Worm (Caenorhabditis elegans) whole organism, midembryonic: ENCODE data around the gene F45G2.8.

ENCODE experiments used
- T22C8.4 ChIP-seq: fragments of 200-800 bp; sonication (Bioruptor generic); IDR thresholded peaks from 2 replicates; pipeline ENCODE4 v1.3.6; 2022; ENCODE audit warnings: missing genetic modification characterization, missing compliant biosample characterization
- cog-1 ChIP-seq: sonication (generic microtip); optimal IDR thresholded peaks from 2 replicates; lab custom pipeline; 2016; ENCODE audit warnings: missing genetic modification characterization, missing compliant biosample characterization
- flt-1 ChIP-seq: fragments of 200-800 bp; sonication (Bioruptor generic); IDR thresholded peaks from 2 replicates; pipeline ENCODE4 v1.3.6; 2022; ENCODE audit warnings: missing genetic modification characterization, missing compliant biosample characterization
- klf-2 ChIP-seq: fragments of 200-800 bp; sonication (Bioruptor generic); conservative IDR thresholded peaks from 2 replicates; pipeline ENCODE4 v1.3.6; 2022; ENCODE audit warnings: missing genetic modification reagents, missing genetic modification characterization, missing compliant biosample characterization
- med-1 ChIP-seq: sonication (generic microtip); optimal IDR thresholded peaks from 2 replicates; lab custom pipeline; 2017; ENCODE audit warnings: missing genetic modification characterization, mild to moderate bottlenecking, missing compliant biosample characterization, antibody characterized with exemption, missing genetic modification reagents; ENCODE audit not compliant: insufficient read depth
- ref-1 ChIP-seq: fragments of 200-800 bp; sonication (Bioruptor generic); conservative IDR thresholded peaks from 2 replicates; pipeline ENCODE4 v1.3.6; 2022; ENCODE audit warnings: missing genetic modification reagents, missing genetic modification characterization, missing compliant biosample characterization
- tab-1 ChIP-seq: fragments of 200-800 bp; sonication (Bioruptor generic); IDR thresholded peaks from 2 replicates; pipeline ENCODE4 v1.3.6; 2022; ENCODE audit warnings: missing genetic modification characterization, missing compliant biosample characterization
- ztf-23 ChIP-seq: fragments of 200-800 bp; sonication (Bioruptor generic); IDR thresholded peaks from 2 replicates; pipeline ENCODE4 v1.3.6; 2022; ENCODE audit warnings: missing genetic modification reagents, missing genetic modification characterization, missing compliant biosample characterization
- ztf-29 ChIP-seq: fragments of 200-800 bp; sonication (Bioruptor generic); IDR thresholded peaks from 2 replicates; pipeline ENCODE4 v1.3.6; 2022; ENCODE audit warnings: missing genetic modification reagents, missing genetic modification characterization, missing compliant biosample characterization

The F45G2.8 gene

DNA sequence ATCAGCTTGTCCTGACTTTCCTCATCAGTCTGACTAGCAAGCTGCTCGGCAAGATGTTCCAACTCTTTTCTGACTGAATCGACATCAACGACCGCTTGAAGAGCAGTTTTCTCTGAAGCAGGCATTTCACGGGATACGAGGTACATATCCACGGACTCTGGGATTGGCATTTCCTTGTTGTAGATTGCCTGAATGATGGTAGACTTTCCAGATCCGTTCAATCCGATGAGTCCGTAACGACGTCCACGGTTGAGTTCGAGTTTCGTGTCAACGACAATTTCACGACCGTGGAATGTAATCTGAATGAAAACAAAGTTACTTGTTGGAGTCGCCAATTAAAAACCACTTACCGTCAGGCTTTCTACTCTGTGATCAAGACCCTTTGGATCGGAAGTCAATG is 26.1 kb upstream of the F45G2.8 start:
- TF ChIP-seq ztf-29 (no peak), cog-1 (no peak), tab-1 (GFP tag; lab: Robert Waterston, UW) (no peak), ztf-23 (GFP tag; lab: Robert Waterston, UW) (no peak)

DNA sequence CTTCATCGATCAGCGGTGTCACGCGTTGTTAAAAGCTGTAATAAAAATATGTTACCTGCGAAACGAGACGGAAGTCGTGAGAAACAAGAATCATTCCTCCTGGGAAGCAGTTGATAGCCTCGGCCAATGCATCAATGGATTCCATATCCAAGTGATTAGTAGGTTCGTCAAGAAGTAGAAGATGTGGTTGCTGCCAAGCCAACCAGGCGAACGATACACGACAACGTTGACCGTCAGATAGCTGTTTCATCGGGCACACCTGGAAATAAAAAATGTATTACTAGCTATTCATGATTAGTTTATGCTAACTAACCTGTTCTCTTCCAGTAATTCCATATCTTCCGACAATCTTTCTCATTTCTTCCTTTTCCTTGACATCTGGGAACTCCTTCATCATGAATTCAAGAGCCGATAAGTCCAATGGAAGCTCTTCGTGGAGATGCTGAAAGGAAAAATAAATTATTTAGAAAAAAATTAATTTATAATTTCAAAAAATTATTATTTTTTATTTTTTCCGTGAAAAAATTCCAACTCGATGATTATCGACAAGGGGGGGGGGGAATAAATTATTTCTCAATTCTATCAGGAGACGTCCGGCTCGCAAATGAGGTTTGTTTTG is 23.6 kb upstream of the F45G2.8 start, which contains the start of gene tag-164:
Gene tag-164 (plus strand): TSS at position 569 of the 619 bp plus-strand sequence.
- TF ChIP-seq med-1 (GFP tag; lab: Kevin White, UChicago): no peak
- TF ChIP-seq flt-1 (GFP tag; lab: Robert Waterston, UW): no peak
- TF ChIP-seq ztf-23 (GFP tag; lab: Robert Waterston, UW): no peak

DNA sequence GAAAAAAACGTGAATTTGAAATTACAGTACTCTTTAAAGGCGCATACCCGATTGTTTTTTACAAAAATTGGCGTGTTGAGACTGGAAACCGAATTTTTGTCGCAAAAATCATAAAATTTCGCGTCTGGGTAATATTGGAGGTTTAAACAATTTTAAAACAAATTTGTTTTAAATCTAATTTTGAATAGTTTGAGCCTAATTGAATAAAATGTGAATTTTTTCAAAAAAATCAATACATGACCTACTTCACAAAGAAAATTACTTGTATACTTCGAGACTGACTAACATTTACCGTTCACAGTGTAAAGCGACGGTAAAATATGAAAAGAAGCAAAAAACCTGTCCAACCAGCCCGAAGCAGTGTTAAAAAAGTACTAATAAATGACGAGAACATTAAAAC is 21.8 kb upstream of the F45G2.8 start:
- TF ChIP-seq klf-2 (GFP tag; lab: Robert Waterston, UW) (no peak), ztf-29 (no peak), T22C8.4 (no peak), cog-1 (no peak), ref-1 (GFP tag; lab: Robert Waterston, UW) (no peak)

DNA sequence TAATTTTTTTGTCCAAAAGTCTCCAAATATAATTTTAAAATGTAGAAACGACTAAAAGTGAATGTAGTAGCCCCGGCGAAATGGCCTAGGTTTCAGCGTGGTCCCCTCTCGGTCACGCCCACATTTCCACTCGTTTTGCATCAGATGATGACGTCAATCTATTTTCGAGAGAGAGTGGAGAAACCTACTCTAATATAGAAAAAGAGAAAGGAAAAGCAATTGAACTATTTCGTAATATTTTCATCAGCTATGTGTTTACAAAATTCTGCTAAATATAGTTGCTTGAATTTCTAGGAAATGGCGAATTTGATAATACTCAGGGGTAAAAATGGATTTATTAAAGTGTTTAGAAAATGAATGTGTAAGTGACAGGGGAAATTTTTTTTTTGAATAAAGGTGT is 20.3 kb upstream of the F45G2.8 start:
- TF ChIP-seq ztf-29 (no peak), T22C8.4 (no peak), klf-2 (GFP tag; lab: Robert Waterston, UW) (no peak), ztf-23 (GFP tag; lab: Robert Waterston, UW) (no peak), flt-1 (GFP tag; lab: Robert Waterston, UW) (no peak), med-1 (GFP tag; lab: Kevin White, UChicago) (no peak), cog-1 (no peak), tab-1 (GFP tag; lab: Robert Waterston, UW) (no peak), ref-1 (GFP tag; lab: Robert Waterston, UW) (no peak)

DNA sequence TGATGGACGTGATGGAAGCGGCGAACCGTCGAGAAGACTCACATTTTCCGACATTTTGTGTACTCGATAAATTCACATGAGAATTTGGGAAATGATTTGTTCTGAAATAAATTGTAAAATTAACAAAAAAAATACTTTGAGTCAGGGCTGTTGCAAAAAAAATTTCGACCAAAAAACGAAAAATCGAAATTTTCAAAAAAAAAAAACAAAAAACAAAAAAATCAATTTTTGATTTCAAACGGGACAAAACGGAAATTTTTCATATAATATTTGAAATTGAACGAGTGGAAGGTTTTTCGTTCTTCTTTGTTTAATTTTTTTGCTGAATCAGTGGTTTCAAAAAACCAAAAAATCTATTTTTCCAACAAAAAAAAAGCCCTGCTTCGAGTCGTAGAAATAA is 19.7 kb upstream of the F45G2.8 start, which contains the start of gene cua-1:
Gene cua-1 (minus strand): TSS at position 101 of the 400 bp plus-strand sequence.
- TF ChIP-seq T22C8.4: no peak
- no peak for TF ChIP-seq klf-2 (GFP tag; lab: Robert Waterston, UW)
- no peak for TF ChIP-seq cog-1
- no peak for TF ChIP-seq med-1 (GFP tag; lab: Kevin White, UChicago)
- TF ChIP-seq flt-1 (GFP tag; lab: Robert Waterston, UW): no peak
- TF ChIP-seq ztf-29: no peak
- TF ChIP-seq ref-1 (GFP tag; lab: Robert Waterston, UW): no peak
- no peak for TF ChIP-seq ztf-23 (GFP tag; lab: Robert Waterston, UW)
- no peak for TF ChIP-seq tab-1 (GFP tag; lab: Robert Waterston, UW)

DNA sequence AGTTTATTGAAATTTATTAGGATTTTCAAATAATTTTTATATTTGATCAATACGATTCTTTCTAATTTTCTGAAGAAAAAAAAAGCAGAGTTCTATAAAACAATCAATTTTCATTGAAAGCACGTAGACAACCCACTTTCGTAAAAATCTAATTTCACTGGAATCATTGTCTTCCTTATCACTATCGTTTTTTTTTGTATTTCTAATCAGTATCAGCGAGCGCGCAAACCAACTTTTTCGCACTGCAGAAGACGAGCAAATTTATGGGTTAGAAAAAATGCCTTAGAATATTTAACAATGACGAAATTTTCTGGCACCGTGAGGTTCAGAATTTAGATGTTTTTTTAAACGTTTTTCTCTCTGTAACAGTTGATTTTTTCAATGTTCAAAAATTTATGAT is 17.4 kb upstream of the F45G2.8 start:
- TF ChIP-seq flt-1 (GFP tag; lab: Robert Waterston, UW): no peak

DNA sequence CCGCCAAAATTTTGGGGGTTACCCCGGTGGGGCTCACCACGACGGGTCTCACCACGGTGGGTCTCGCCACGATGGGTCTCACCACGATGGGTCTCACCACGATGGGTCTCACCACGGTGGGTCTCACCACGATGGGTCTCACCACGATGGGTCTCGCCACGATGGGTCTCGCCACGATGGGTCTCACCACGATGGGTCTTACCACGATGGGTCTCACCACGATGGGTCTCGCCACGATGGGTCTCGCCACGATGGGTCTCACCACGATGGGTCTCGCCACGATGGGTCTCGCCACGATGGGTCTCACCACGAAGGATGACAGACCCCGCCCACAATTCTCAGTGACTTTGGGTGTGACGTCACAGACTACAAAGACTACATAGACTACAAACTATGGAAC is 12.8 kb upstream of the F45G2.8 start:
- TF ChIP-seq tab-1 (GFP tag; lab: Robert Waterston, UW): 0 out of 2 replicates have a peak, but pooled peaks have one; percentile 21

DNA sequence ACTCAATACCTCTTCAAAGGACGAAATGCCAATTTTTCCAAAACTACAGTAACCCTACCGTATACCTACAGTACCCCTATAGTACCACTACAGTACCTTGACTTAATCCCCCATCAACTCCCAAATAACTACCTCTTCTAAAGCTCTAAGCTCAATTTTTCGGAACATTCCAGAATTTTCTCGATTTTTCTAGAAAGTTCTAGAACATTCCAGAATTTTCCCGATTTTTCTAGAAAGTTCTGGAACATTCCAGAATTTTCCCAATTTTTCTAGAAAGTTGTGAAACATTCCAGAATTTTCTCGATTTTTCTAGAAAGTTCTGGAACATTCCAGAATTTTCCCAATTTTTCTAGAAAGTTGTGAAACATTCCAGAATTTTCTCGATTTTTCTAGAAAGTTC is 11.4 kb upstream of the F45G2.8 start:
- peak; percentile 65; the same call in 1 of the 2 replicates for TF ChIP-seq flt-1 (GFP tag; lab: Robert Waterston, UW)

DNA sequence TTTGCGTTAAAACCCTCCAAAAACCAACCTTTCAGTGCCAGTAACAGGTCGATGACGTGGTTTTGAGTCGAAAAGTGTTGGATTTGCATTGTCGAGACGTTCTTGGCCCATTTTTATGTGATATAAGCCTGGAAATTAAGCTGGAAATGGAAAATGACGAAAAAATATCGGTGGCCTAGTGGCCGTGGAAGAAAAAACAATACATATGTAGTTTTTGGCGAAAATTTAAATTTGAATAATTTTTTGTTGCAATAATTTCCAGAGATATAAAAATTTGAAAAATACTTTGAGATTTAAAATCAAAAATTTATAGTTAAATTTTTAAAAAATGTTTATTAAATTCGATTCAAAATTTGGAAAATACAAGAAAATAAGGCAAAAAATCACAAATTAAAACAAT is 3.9 kb upstream of the F45G2.8 start, which contains the start of gene ciao-2B:
Gene ciao-2B (minus strand): TSS at position 130 of the 400 bp plus-strand sequence.
- TF ChIP-seq ztf-29: no peak
- no peak for TF ChIP-seq cog-1
- TF ChIP-seq klf-2 (GFP tag; lab: Robert Waterston, UW): no peak
- no peak for TF ChIP-seq med-1 (GFP tag; lab: Kevin White, UChicago)
- no peak for TF ChIP-seq tab-1 (GFP tag; lab: Robert Waterston, UW)
- no peak for TF ChIP-seq flt-1 (GFP tag; lab: Robert Waterston, UW)
- no peak for TF ChIP-seq T22C8.4
- no peak for TF ChIP-seq ztf-23 (GFP tag; lab: Robert Waterston, UW)
- no peak for TF ChIP-seq ref-1 (GFP tag; lab: Robert Waterston, UW)

DNA sequence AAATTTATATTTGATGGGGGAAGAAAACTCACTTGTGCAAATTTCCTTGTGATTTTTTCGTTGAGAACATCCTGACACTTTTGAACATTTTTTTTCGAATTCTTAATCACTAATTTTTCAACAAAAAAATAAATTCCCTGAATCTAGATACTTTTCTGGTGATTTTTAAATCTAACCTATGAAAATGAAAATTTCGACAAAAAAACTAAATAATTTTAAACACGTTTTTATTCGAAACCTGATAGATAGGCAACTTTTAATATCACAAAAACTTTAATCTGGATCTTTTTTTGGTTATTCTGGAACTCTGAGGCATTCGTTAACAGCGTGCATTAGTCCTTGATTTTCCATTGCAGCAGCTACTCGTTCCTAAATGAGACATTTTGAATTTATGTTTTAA is 1.4 kb upstream of the F45G2.8 start, which contains the start of gene F45G2.9:
Gene F45G2.9 (minus strand): TSS at position 101 of the 400 bp plus-strand sequence.
- TF ChIP-seq T22C8.4: no peak
- no peak for TF ChIP-seq ztf-29
- no peak for TF ChIP-seq cog-1
- TF ChIP-seq med-1 (GFP tag; lab: Kevin White, UChicago): no peak
- no peak for TF ChIP-seq klf-2 (GFP tag; lab: Robert Waterston, UW)
- TF ChIP-seq ztf-23 (GFP tag; lab: Robert Waterston, UW): no peak
- no peak for TF ChIP-seq ref-1 (GFP tag; lab: Robert Waterston, UW)
- no peak for TF ChIP-seq flt-1 (GFP tag; lab: Robert Waterston, UW)
- TF ChIP-seq tab-1 (GFP tag; lab: Robert Waterston, UW): no peak

DNA sequence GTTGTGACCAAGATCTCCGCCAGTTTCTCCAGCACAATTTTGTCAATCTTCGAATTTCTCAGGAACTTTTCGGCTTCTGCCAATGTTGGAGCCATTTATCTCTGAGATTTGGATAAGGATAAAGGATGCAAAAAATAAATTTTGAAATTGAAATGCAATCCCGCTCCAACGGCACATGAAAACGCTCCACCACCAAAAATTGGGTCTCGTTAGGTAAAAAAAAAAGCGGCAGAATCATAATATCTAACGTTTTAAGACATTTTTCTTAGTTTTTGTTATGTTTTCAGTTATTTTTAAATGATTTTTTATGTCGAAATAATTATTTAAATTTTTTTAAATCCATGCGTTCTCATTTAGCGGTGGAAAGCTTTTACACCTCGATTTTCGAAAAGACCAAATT is 1.1 kb downstream of the F45G2.8 start, which contains the start of gene F45G2.7:
Gene F45G2.7 (minus strand): TSS at position 101 of the 400 bp plus-strand sequence.
- TF ChIP-seq ref-1 (GFP tag; lab: Robert Waterston, UW): no peak
- TF ChIP-seq ztf-23 (GFP tag; lab: Robert Waterston, UW): no peak
- no peak for TF ChIP-seq T22C8.4
- TF ChIP-seq cog-1: no peak
- no peak for TF ChIP-seq tab-1 (GFP tag; lab: Robert Waterston, UW)
- TF ChIP-seq med-1 (GFP tag; lab: Kevin White, UChicago): no peak
- TF ChIP-seq ztf-29: no peak
- no peak for TF ChIP-seq flt-1 (GFP tag; lab: Robert Waterston, UW)
- TF ChIP-seq klf-2 (GFP tag; lab: Robert Waterston, UW): no peak
